Fruit fly (Drosophila melanogaster): ENCODE measurements around the gene CG14711.

The CG14711 gene

dm6 chr3R:11628416-11629041, 5.4 kb downstream of the CG14711 start, which contains the start of gene CG14712:
Gene CG14712 (plus strand): TSS chr3R:11628759.
- TF ChIP-seq sisA (GFP tag; IDR thresholded peaks at IDR 0.05) (no peak), CG34422 (GFP tag; IDR thresholded peaks at IDR 0.05) (peak; percentile 16; the same call in 1 of the 3 replicates), ssp (GFP tag; IDR thresholded peaks at IDR 0.05) (no peak), ro (GFP tag; IDR thresholded peaks at IDR 0.05) (no peak), CG8281 (tag; optimal IDR thresholded peaks at IDR 0.05) (no peak), HLH54F (GFP tag; optimal IDR thresholded peaks at IDR 0.05) (peak; percentile 5), Deaf1 (tag; optimal IDR thresholded peaks at IDR 0.05) (no peak), Oli (tag; optimal IDR thresholded peaks at IDR 0.05) (no peak), Nf-YB (GFP tag; optimal IDR thresholded peaks at IDR 0.05) (no peak), MTF-1 (GFP tag; optimal IDR thresholded peaks at IDR 0.05; ENCODE audit: borderline replicate concordance) (no peak), esg (GFP tag; conservative IDR thresholded peaks at IDR 0.05) (no peak), ci (GFP tag; IDR thresholded peaks at IDR 0.05) (no peak), pb (GFP tag; optimal IDR thresholded peaks at IDR 0.05) (no peak), CG15696 (tag; optimal IDR thresholded peaks at IDR 0.05) (no peak), CG31441 (GFP tag; IDR thresholded peaks at IDR 0.05) (no peak), crol (GFP tag; IDR thresholded peaks at IDR 0.05) (no peak), Rfx (GFP tag; IDR thresholded peaks at IDR 0.05) (no peak), CG3407 (GFP tag; optimal IDR thresholded peaks at IDR 0.05) (no peak), CG6654 (GFP tag; optimal IDR thresholded peaks at IDR 0.05) (no peak), sr (GFP tag; IDR thresholded peaks at IDR 0.05) (no peak), cg (GFP tag; optimal IDR thresholded peaks at IDR 0.05) (no peak), Dek (tag; optimal IDR thresholded peaks at IDR 0.05) (no peak), CG11723 (GFP tag; optimal IDR thresholded peaks at IDR 0.05) (no peak), ATbp (GFP tag; optimal IDR thresholded peaks at IDR 0.05) (no peak), Tbp (GFP tag; optimal IDR thresholded peaks at IDR 0.05) (no peak), bcd (GFP tag; optimal IDR thresholded peaks at IDR 0.05) (no peak), CG13296 (GFP tag; optimal IDR thresholded peaks at IDR 0.05) (no peak), Optix (GFP tag; IDR thresholded peaks at IDR 0.05) (no peak), Side (GFP tag; optimal IDR thresholded peaks at IDR 0.05) (no peak), Adf1 (GFP tag; IDR thresholded peaks at IDR 0.05) (0 out of 2 replicates have a peak, but pooled peaks have one; percentile 15), CG14667 (GFP tag; IDR thresholded peaks at IDR 0.05) (no peak), gem (tag; optimal IDR thresholded peaks at IDR 0.05) (no peak), Chrac-16 (GFP tag; optimal IDR thresholded peaks at IDR 0.05) (no peak), sima (GFP tag; optimal IDR thresholded peaks at IDR 0.05) (no peak), CG1602 (GFP tag; optimal IDR thresholded peaks at IDR 0.05) (no peak), tll (GFP tag; optimal IDR thresholded peaks at IDR 0.05) (no peak), Neu2 (GFP tag; optimal IDR thresholded peaks at IDR 0.05; ENCODE audit: borderline replicate concordance) (no peak), CG2202 (tag; optimal IDR thresholded peaks at IDR 0.05) (no peak), CG11085 (GFP tag; IDR thresholded peaks at IDR 0.05) (no peak), CG16815 (GFP tag; optimal IDR thresholded peaks at IDR 0.05) (no peak), CG31224 (GFP tag; IDR thresholded peaks at IDR 0.05) (no peak), lmd (GFP tag; IDR thresholded peaks at IDR 0.05) (no peak), Dll (GFP tag; IDR thresholded peaks at IDR 0.05; ENCODE audit: partially characterized antibody) (peak; percentile 73), Bdp1 (GFP tag; optimal IDR thresholded peaks at IDR 0.05) (no peak), CG11247 (GFP tag; IDR thresholded peaks at IDR 0.05) (no peak), CG14014 (GFP tag; IDR thresholded peaks at IDR 0.05) (no peak), pita (GFP tag; optimal IDR thresholded peaks at IDR 0.05) (no peak), Hey (tag; optimal IDR thresholded peaks at IDR 0.05) (no peak), nmo (GFP tag; optimal IDR thresholded peaks at IDR 0.05) (peak; percentile 64), kay (GFP tag; optimal IDR thresholded peaks at IDR 0.05) (no peak), crc (GFP tag; optimal IDR thresholded peaks at IDR 0.05) (no peak)

Data from whole organism, embryonic.